Fruit fly (Drosophila melanogaster) whole organism, embryonic: ENCODE data around the gene Cul6.

Experiments used
- Antp ChIP-seq: fragments of 200-800 bp; sonication (Bioruptor generic); optimal IDR thresholded peaks from 3 replicates; lab custom pipeline; 2016; ENCODE audit warnings: missing biosample characterization, missing genetic modification characterization
- Atf3 ChIP-seq: fragments of 200-800 bp; sonication (Bioruptor generic); optimal IDR thresholded peaks from 3 replicates; lab custom pipeline; 2016; ENCODE audit warnings: missing biosample characterization, missing genetic modification characterization
- CG10147 ChIP-seq: fragments of 200-800 bp; sonication (Bioruptor generic); optimal IDR thresholded peaks from 2 replicates; lab custom pipeline; 2019; ENCODE audit warnings: missing biosample characterization, mild to moderate bottlenecking, missing genetic modification characterization, moderate library complexity
- CG11093 ChIP-seq: fragments of 200-800 bp; sonication (Bioruptor generic); IDR thresholded peaks from 3 replicates; pipeline ENCODE4 v1.3.6; 2022; ENCODE audit warnings: missing biosample characterization, missing genetic modification characterization
- CG11398 ChIP-seq: fragments of 200-800 bp; sonication (Bioruptor generic); optimal IDR thresholded peaks from 2 replicates; lab custom pipeline; 2016; ENCODE audit warnings: missing biosample characterization, missing genetic modification characterization
- CG11695 ChIP-seq: fragments of 200-800 bp; sonication (Bioruptor generic); IDR thresholded peaks from 3 replicates; pipeline ENCODE4 v1.3.6; 2022; ENCODE audit warnings: missing biosample characterization, missing genetic modification characterization
- CG15011 ChIP-seq: fragments of 200-800 bp; sonication (Bioruptor generic); optimal IDR thresholded peaks from 3 replicates; lab custom pipeline; 2018; ENCODE audit warnings: missing biosample characterization, mild to moderate bottlenecking, missing genetic modification characterization
- CG17568 ChIP-seq: fragments of 200-800 bp; sonication (Bioruptor generic); optimal IDR thresholded peaks from 2 replicates; lab custom pipeline; 2018; ENCODE audit warnings: missing biosample characterization, mild to moderate bottlenecking, missing genetic modification characterization, moderate library complexity
- CG30431 ChIP-seq: fragments of 200-800 bp; sonication (Bioruptor generic); optimal IDR thresholded peaks from 2 replicates; lab custom pipeline; 2017; ENCODE audit warnings: missing biosample characterization, missing genetic modification characterization
- CG4282 ChIP-seq: fragments of 200-800 bp; sonication (Bioruptor generic); optimal IDR thresholded peaks from 2 replicates; lab custom pipeline; 2016; ENCODE audit warnings: missing biosample characterization, missing genetic modification characterization
- CG6683 ChIP-seq: fragments of 200-800 bp; sonication (Bioruptor generic); optimal IDR thresholded peaks from 2 replicates; lab custom pipeline; 2017; ENCODE audit warnings: missing biosample characterization, mild to moderate bottlenecking, missing genetic modification characterization, missing genetic modification reagents
- CG6854 ChIP-seq: fragments of 200-800 bp; sonication (Bioruptor generic); optimal IDR thresholded peaks from 3 replicates; lab custom pipeline; 2017; ENCODE audit warnings: missing biosample characterization, mild to moderate bottlenecking, missing genetic modification characterization
- CG8089 ChIP-seq: fragments of 200-800 bp; sonication (Bioruptor generic); optimal IDR thresholded peaks from 3 replicates; lab custom pipeline; 2016; ENCODE audit warnings: missing biosample characterization, missing genetic modification characterization
- CG8944 ChIP-seq: fragments of 200-800 bp; sonication (Bioruptor generic); optimal IDR thresholded peaks from 3 replicates; lab custom pipeline; 2016; ENCODE audit warnings: missing biosample characterization, missing genetic modification characterization
- Camta ChIP-seq: fragments of 200-800 bp; sonication (Bioruptor generic); optimal IDR thresholded peaks from 2 replicates; lab custom pipeline; 2016; ENCODE audit warnings: missing biosample characterization, missing genetic modification characterization
- Dip3 ChIP-seq: fragments of 200-800 bp; sonication (Bioruptor generic); optimal IDR thresholded peaks from 3 replicates; lab custom pipeline; 2016; ENCODE audit warnings: missing biosample characterization, missing genetic modification characterization
- Gsc ChIP-seq: fragments of 200-800 bp; sonication (Bioruptor generic); IDR thresholded peaks from 2 replicates; pipeline ENCODE4 v1.3.6; 2022; ENCODE audit warnings: missing biosample characterization, missing genetic modification characterization
- Hand ChIP-seq: fragments of 200-800 bp; sonication (Bioruptor generic); optimal IDR thresholded peaks from 2 replicates; lab custom pipeline; 2017; ENCODE audit warnings: mild to moderate bottlenecking, missing biosample characterization, missing genetic modification reagents, missing genetic modification characterization
- Hr51 ChIP-seq, 2 experiments: fragments of 200-800 bp; sonication (Bioruptor generic); optimal IDR thresholded peaks; 2 replicates in 1 of 2; 3 replicates in 1 of 2; lab custom pipeline; 2016 to 2018; ENCODE audit warnings: missing biosample characterization in 2 of 2, missing genetic modification characterization in 2 of 2, mild to moderate bottlenecking in 1 of 2, moderate library complexity in 1 of 2
- Lhr ChIP-seq: fragments of 200-800 bp; sonication (Bioruptor generic); optimal IDR thresholded peaks from 3 replicates; lab custom pipeline; 2017; ENCODE audit warnings: mild to moderate bottlenecking, missing biosample characterization, missing genetic modification reagents, missing genetic modification characterization
- Mes4 ChIP-seq: fragments of 200-800 bp; sonication (Bioruptor generic); optimal IDR thresholded peaks from 2 replicates; lab custom pipeline; 2016; ENCODE audit warnings: missing biosample characterization, missing genetic modification characterization
- NFAT ChIP-seq: fragments of 200-800 bp; sonication (Bioruptor generic); IDR thresholded peaks from 2 replicates; pipeline ENCODE4 v1.3.6; 2022; ENCODE audit warnings: missing biosample characterization, missing genetic modification characterization
- Poxn ChIP-seq: fragments of 200-800 bp; sonication (Bioruptor generic); IDR thresholded peaks from 2 replicates; pipeline ENCODE4 v1.3.6; 2022; ENCODE audit warnings: missing biosample characterization, missing genetic modification characterization
- Ravus ChIP-seq: fragments of 200-800 bp; sonication (Bioruptor generic); IDR thresholded peaks from 2 replicates; pipeline ENCODE4 v1.3.6; 2022; ENCODE audit warnings: missing biosample characterization, missing genetic modification characterization
- btn ChIP-seq: fragments of 200-800 bp; sonication (Bioruptor generic); optimal IDR thresholded peaks from 2 replicates; lab custom pipeline; 2016; ENCODE audit warnings: missing biosample characterization, missing genetic modification characterization
- cg ChIP-seq: fragments of 200-800 bp; sonication (Bioruptor generic); optimal IDR thresholded peaks from 3 replicates; lab custom pipeline; 2019; ENCODE audit warnings: missing biosample characterization, mild to moderate bottlenecking, missing genetic modification characterization, moderate library complexity
- chinmo ChIP-seq: fragments of 200-800 bp; sonication (Bioruptor generic); IDR thresholded peaks from 4 replicates; pipeline ENCODE4 v1.3.6; 2022; ENCODE audit warnings: missing biosample characterization, missing genetic modification characterization; ENCODE audit not compliant: partially characterized antibody
- crol ChIP-seq: fragments of 200-800 bp; sonication (Bioruptor generic); IDR thresholded peaks from 2 replicates; pipeline ENCODE4 v1.3.6; 2022; ENCODE audit warnings: missing biosample characterization, missing genetic modification characterization
- danr ChIP-seq: fragments of 200-800 bp; sonication (Bioruptor generic); IDR thresholded peaks from 2 replicates; pipeline ENCODE4 v1.3.6; 2022; ENCODE audit warnings: missing biosample characterization, missing genetic modification characterization
- dpn ChIP-seq, 2 experiments: fragments of 200-800 bp; sonication (Bioruptor generic); optimal IDR thresholded peaks; 3 replicates each; lab custom pipeline; 2016; ENCODE audit warnings: missing biosample characterization in 2 of 2, missing genetic modification characterization in 2 of 2
- dysf ChIP-seq: fragments of 200-800 bp; sonication (Bioruptor generic); IDR thresholded peaks from 3 replicates; pipeline ENCODE4 v1.3.6; 2022; ENCODE audit warnings: missing biosample characterization, missing genetic modification characterization
- fu2 ChIP-seq: fragments of 200-800 bp; sonication (Bioruptor generic); optimal IDR thresholded peaks from 2 replicates; lab custom pipeline; 2016; ENCODE audit warnings: missing biosample characterization, missing genetic modification characterization
- gem ChIP-seq: fragments of 200-800 bp; sonication (Bioruptor generic); optimal IDR thresholded peaks from 2 replicates; lab custom pipeline; 2019; ENCODE audit warnings: missing biosample characterization, mild to moderate bottlenecking, missing genetic modification characterization, moderate library complexity
- grau ChIP-seq: fragments of 200-800 bp; optimal IDR thresholded peaks from 3 replicates; lab custom pipeline; 2019; ENCODE audit warnings: missing biosample characterization, mild to moderate bottlenecking, missing genetic modification characterization, moderate library complexity
- gt ChIP-seq: fragments of 200-800 bp; sonication (Bioruptor generic); IDR thresholded peaks from 2 replicates; pipeline ENCODE4 v1.3.6; 2022; ENCODE audit warnings: missing biosample characterization, missing genetic modification characterization
- ham ChIP-seq: fragments of 200-800 bp; sonication (Bioruptor generic); IDR thresholded peaks from 2 replicates; pipeline ENCODE4 v1.3.6; 2022; ENCODE audit warnings: missing biosample characterization, missing genetic modification characterization
- kah ChIP-seq: fragments of 200-800 bp; sonication (Bioruptor generic); optimal IDR thresholded peaks from 2 replicates; lab custom pipeline; 2018; ENCODE audit warnings: missing biosample characterization, mild to moderate bottlenecking, missing genetic modification characterization
- knrl ChIP-seq: fragments of 200-800 bp; sonication (Bioruptor generic); IDR thresholded peaks from 3 replicates; pipeline ENCODE4 v1.3.6; 2022; ENCODE audit warnings: missing biosample characterization, missing genetic modification characterization; ENCODE audit not compliant: partially characterized antibody
- maf-S ChIP-seq: fragments of 200-800 bp; sonication (Bioruptor generic); optimal IDR thresholded peaks from 2 replicates; lab custom pipeline; 2016; ENCODE audit warnings: missing biosample characterization, missing genetic modification characterization
- mirr ChIP-seq: fragments of 200-800 bp; sonication (Bioruptor generic); optimal IDR thresholded peaks from 3 replicates; lab custom pipeline; 2018; ENCODE audit warnings: missing biosample characterization, mild to moderate bottlenecking, missing genetic modification characterization
- nau ChIP-seq: fragments of 200-800 bp; sonication (Bioruptor generic); optimal IDR thresholded peaks from 3 replicates; lab custom pipeline; 2017; ENCODE audit warnings: missing biosample characterization, mild to moderate bottlenecking, missing genetic modification characterization, missing genetic modification reagents
- pan ChIP-seq, 4 experiments: fragments of >200 bp in 3 of 4; fragments of 200-800 bp in 1 of 4; sonication (Bioruptor generic) in 1 of 4; optimal IDR thresholded peaks in 3 of 4; IDR thresholded peaks in 1 of 4; 2 replicates each; pipeline versions ENCODE4 v1.3.6 to Lab custom; 2017 to 2022; ENCODE audit warnings: missing biosample characterization in 2 of 4, missing genetic modification characterization in 2 of 4, mixed read lengths in 1 of 4
- pho ChIP-seq: fragments of 200-800 bp; sonication (Bioruptor generic); optimal IDR thresholded peaks from 2 replicates; lab custom pipeline; 2016; ENCODE audit warnings: missing biosample characterization, missing genetic modification characterization
- scrt ChIP-seq: fragments of 200-800 bp; sonication (Bioruptor generic); optimal IDR thresholded peaks from 2 replicates; lab custom pipeline; 2018; ENCODE audit warnings: missing biosample characterization, mild to moderate bottlenecking, missing genetic modification characterization, moderate library complexity
- sens-2 ChIP-seq: fragments of 200-800 bp; sonication (Bioruptor generic); IDR thresholded peaks from 2 replicates; pipeline ENCODE4 v1.3.6; 2022; ENCODE audit warnings: missing biosample characterization, missing genetic modification characterization
- sob ChIP-seq: fragments of 200-800 bp; sonication (Bioruptor generic); IDR thresholded peaks from 2 replicates; pipeline ENCODE4 v1.3.6; 2022; ENCODE audit warnings: missing biosample characterization, missing genetic modification characterization
- sug ChIP-seq: fragments of 200-800 bp; optimal IDR thresholded peaks from 2 replicates; lab custom pipeline; 2019; ENCODE audit warnings: missing biosample characterization, mild to moderate bottlenecking, missing genetic modification characterization, moderate library complexity
- tap ChIP-seq: fragments of 200-800 bp; optimal IDR thresholded peaks from 3 replicates; lab custom pipeline; 2019; ENCODE audit warnings: missing biosample characterization, mild to moderate bottlenecking, missing genetic modification characterization, moderate library complexity
- ttk ChIP-seq: fragments of 200-800 bp; sonication (Bioruptor generic); IDR thresholded peaks from 2 replicates; pipeline ENCODE4 v2.1.2; 2022; ENCODE audit warnings: missing biosample characterization, missing genetic modification characterization
- wdn ChIP-seq: fragments of 200-800 bp; sonication (Bioruptor generic); IDR thresholded peaks from 2 replicates; pipeline ENCODE4 v1.3.6; 2022; ENCODE audit warnings: missing biosample characterization, missing genetic modification characterization
- zfh2 ChIP-seq: fragments of 200-800 bp; sonication (Bioruptor generic); optimal IDR thresholded peaks from 2 replicates; lab custom pipeline; 2016; ENCODE audit warnings: missing biosample characterization, missing genetic modification characterization

Gene Cul6

dm6 chr3L:13006490-13006889, 5.0 kb downstream of the Cul6 start, which contains the start of gene CG11263 (continued):
- TF ChIP-seq pho (peak; percentile 55), chinmo (peak; percentile 77; the same call in 2 of the 4 replicates), CG11398 (GFP tag; lab: Kevin White, UChicago) (peak; percentile 14), CG6854 (no peak), ham (GFP tag; lab: Robert Waterston, UW) (no peak), gem (tag; lab: Kevin White, UChicago) (peak; percentile 64), Gsc (GFP tag; lab: Robert Waterston, UW) (no peak), gt (GFP tag; lab: Robert Waterston, UW) (no peak), sens-2 (GFP tag; lab: Robert Waterston, UW) (no peak), Atf3 (GFP tag; lab: Kevin White, UChicago) (peak; percentile 29), CG30431 (GFP tag; lab: Kevin White, UChicago) (peak; percentile 7), sug (tag; lab: Kevin White, UChicago) (peak; percentile 13), sob (peak; percentile 57), Poxn (no peak), Hand (no peak), dysf (GFP tag; lab: Robert Waterston, UW) (peak; percentile 43; the same call in 1 of the 3 replicates), CG4282 (GFP tag; lab: Kevin White, UChicago) (no peak), CG15011 (GFP tag; lab: Kevin White, UChicago) (no peak), kah (GFP tag; lab: Kevin White, UChicago) (no peak), cg (GFP tag; lab: Kevin White, UChicago) (no peak), zfh2 (GFP tag; lab: Kevin White, UChicago) (peak; percentile 57), btn (no peak), Camta (GFP tag; lab: Kevin White, UChicago) (peak; percentile 33), CG8944 (GFP tag; lab: Kevin White, UChicago) (peak; percentile 50), Ravus (GFP tag; lab: Robert Waterston, UW) (no peak), Antp (peak; percentile 67), pan (optimal IDR thresholded peaks at IDR 0.05; lab: Kevin White, UChicago) (no peak), pan (GFP tag; optimal IDR thresholded peaks at IDR 0.05 in 1 of 2, IDR thresholded peaks at IDR 0.05 in 1 of 2) (peak in 1 of 2 experiments; percentile 42), Hr51 (GFP tag; optimal IDR thresholded peaks at IDR 0.05; lab: Kevin White, UChicago) (peak in 1 of 2 experiments; percentile 42), Dip3 (GFP tag; lab: Kevin White, UChicago) (peak; percentile 56), CG8089 (peak; percentile 24), mirr (GFP tag; lab: Kevin White, UChicago) (no peak), crol (GFP tag; lab: Robert Waterston, UW) (no peak), NFAT (GFP tag; lab: Robert Waterston, UW) (peak; percentile 22; the same call in 1 of the 2 replicates), fu2 (GFP tag; lab: Kevin White, UChicago) (peak; percentile 45), CG10147 (GFP tag; lab: Kevin White, UChicago) (no peak), maf-S (GFP tag; lab: Kevin White, UChicago) (peak; percentile 54), knrl (GFP tag; lab: Robert Waterston, UW) (peak; percentile 79), grau (tag; lab: Kevin White, UChicago) (no peak), ttk (GFP tag; lab: Robert Waterston, UW) (no peak), Mes4 (GFP tag; lab: Kevin White, UChicago) (no peak), nau (GFP tag; lab: Kevin White, UChicago) (no peak), CG17568 (no peak), wdn (GFP tag; lab: Robert Waterston, UW) (no peak), CG11093 (GFP tag; lab: Robert Waterston, UW) (no peak), scrt (GFP tag; lab: Kevin White, UChicago) (peak; percentile 2), Lhr (GFP tag; lab: Kevin White, UChicago) (peak; percentile 73), CG11695 (GFP tag; lab: Robert Waterston, UW) (peak; percentile 26; the same call in 1 of the 3 replicates), danr (no peak), dpn (GFP tag; optimal IDR thresholded peaks at IDR 0.05; lab: Kevin White, UChicago) (peak; percentile 57 to 62), CG6683 (GFP tag; lab: Kevin White, UChicago) (peak; percentile 1), tap (no peak)
